Fruit fly (Drosophila melanogaster) whole organism, embryonic: ENCODE measurements around the gene zld.
A peak's percentile ranks its signal among the peaks of the same experiment; 100 is the strongest.

Source experiments
- Abd-B ChIP-seq: fragments of 200-800 bp; sonication (Bioruptor generic); optimal IDR thresholded peaks from 2 replicates; lab custom pipeline; 2018; ENCODE audit warnings: missing biosample characterization, mild to moderate bottlenecking, missing genetic modification characterization, moderate library complexity
- Antp ChIP-seq: fragments of 200-800 bp; sonication (Bioruptor generic); optimal IDR thresholded peaks from 3 replicates; lab custom pipeline; 2016; ENCODE audit warnings: missing biosample characterization, missing genetic modification characterization
- CG12299 ChIP-seq: fragments of 200-800 bp; sonication (Bioruptor generic); optimal IDR thresholded peaks from 2 replicates; lab custom pipeline; 2018; ENCODE audit warnings: missing biosample characterization, mild to moderate bottlenecking, missing genetic modification characterization
- CG13287 ChIP-seq: fragments of 200-800 bp; sonication (Bioruptor generic); IDR thresholded peaks from 2 replicates; pipeline ENCODE4 v1.3.6; 2022; ENCODE audit warnings: missing biosample characterization, missing genetic modification characterization; ENCODE audit not compliant: partially characterized antibody
- CG14014 ChIP-seq: fragments of 200-800 bp; sonication (Bioruptor generic); IDR thresholded peaks from 2 replicates; pipeline ENCODE4 v1.3.6; 2022; ENCODE audit warnings: missing biosample characterization, missing genetic modification characterization
- CG14860 ChIP-seq: fragments of 200-800 bp; sonication (Bioruptor generic); IDR thresholded peaks from 3 replicates; pipeline ENCODE4 v1.3.6; 2022; ENCODE audit warnings: missing biosample characterization, missing genetic modification characterization; ENCODE audit not compliant: partially characterized antibody
- CG17186 ChIP-seq: fragments of 200-800 bp; sonication (Bioruptor generic); optimal IDR thresholded peaks from 3 replicates; lab custom pipeline; 2017; ENCODE audit warnings: missing biosample characterization, missing genetic modification reagents, missing genetic modification characterization
- CG17385 ChIP-seq: fragments of 200-800 bp; sonication (Bioruptor generic); optimal IDR thresholded peaks from 3 replicates; lab custom pipeline; 2018; ENCODE audit warnings: missing biosample characterization, mild to moderate bottlenecking, missing genetic modification characterization
- CG18619 ChIP-seq: fragments of 200-800 bp; sonication (Bioruptor generic); optimal IDR thresholded peaks from 3 replicates; lab custom pipeline; 2017; ENCODE audit warnings: missing biosample characterization, mild to moderate bottlenecking, missing genetic modification characterization
- CG34224 ChIP-seq: fragments of 200-800 bp; sonication (Bioruptor generic); IDR thresholded peaks from 3 replicates; pipeline ENCODE4 v1.3.6; 2022; ENCODE audit warnings: missing biosample characterization, missing genetic modification characterization; ENCODE audit not compliant: partially characterized antibody
- CG3838 ChIP-seq: fragments of 200-800 bp; sonication (Bioruptor generic); optimal IDR thresholded peaks from 3 replicates; lab custom pipeline; 2016; ENCODE audit warnings: missing biosample characterization, missing genetic modification characterization
- CG3995 ChIP-seq: fragments of 200-800 bp; sonication (Bioruptor generic); optimal IDR thresholded peaks from 3 replicates; lab custom pipeline; 2016; ENCODE audit warnings: missing biosample characterization, missing genetic modification characterization
- CG6272 ChIP-seq: fragments of 200-800 bp; sonication (Bioruptor generic); IDR thresholded peaks from 2 replicates; pipeline ENCODE4 v1.3.6; 2022; ENCODE audit warnings: missing biosample characterization, missing genetic modification characterization
- CG6654 ChIP-seq: fragments of 200-800 bp; sonication (Bioruptor generic); optimal IDR thresholded peaks from 2 replicates; lab custom pipeline; 2017; ENCODE audit warnings: missing biosample characterization, mild to moderate bottlenecking, missing genetic modification characterization
- CG8290 ChIP-seq, 3 experiments: fragments of 200-800 bp; sonication (Bioruptor generic); optimal IDR thresholded peaks; 2 replicates each; lab custom pipeline; 2016 to 2019; ENCODE audit warnings: missing biosample characterization in 3 of 3, missing genetic modification characterization in 3 of 3, mild to moderate bottlenecking in 2 of 3, moderate library complexity in 1 of 3
- CG8359 ChIP-seq: fragments of 200-800 bp; sonication (Bioruptor generic); optimal IDR thresholded peaks from 2 replicates; lab custom pipeline; 2017; ENCODE audit warnings: missing biosample characterization, mild to moderate bottlenecking, missing genetic modification characterization, borderline replicate concordance
- CG8924 ChIP-seq: fragments of 200-800 bp; optimal IDR thresholded peaks from 3 replicates; lab custom pipeline; 2019; ENCODE audit warnings: missing biosample characterization, mild to moderate bottlenecking, missing genetic modification characterization, moderate library complexity
- Dll ChIP-seq: fragments of 200-800 bp; sonication (Bioruptor generic); IDR thresholded peaks from 4 replicates; pipeline ENCODE4 v1.3.6; 2022; ENCODE audit warnings: missing biosample characterization, missing genetic modification characterization; ENCODE audit not compliant: partially characterized antibody
- Fer1 ChIP-seq: fragments of 200-800 bp; sonication (Bioruptor generic); optimal IDR thresholded peaks from 2 replicates; lab custom pipeline; 2017; ENCODE audit warnings: missing biosample characterization, mild to moderate bottlenecking, missing genetic modification characterization
- HHEX ChIP-seq: fragments of 200-800 bp; sonication (Bioruptor generic); optimal IDR thresholded peaks from 3 replicates; lab custom pipeline; 2017; ENCODE audit warnings: missing biosample characterization, mild to moderate bottlenecking, missing genetic modification characterization, missing genetic modification reagents
- HLH4C ChIP-seq: fragments of 200-800 bp; sonication (Bioruptor generic); IDR thresholded peaks from 3 replicates; pipeline ENCODE4 v1.3.6; 2022; ENCODE audit warnings: missing biosample characterization, missing genetic modification characterization; ENCODE audit not compliant: partially characterized antibody
- HmgZ ChIP-seq: fragments of 200-800 bp; sonication (Bioruptor generic); optimal IDR thresholded peaks from 2 replicates; lab custom pipeline; 2018; ENCODE audit warnings: missing biosample characterization, mild to moderate bottlenecking, missing genetic modification characterization
- Hmr ChIP-seq: fragments of 200-800 bp; sonication (Bioruptor generic); optimal IDR thresholded peaks from 3 replicates; lab custom pipeline; 2017; ENCODE audit warnings: mild to moderate bottlenecking, missing biosample characterization, missing genetic modification reagents, missing genetic modification characterization
- Lhr ChIP-seq: fragments of 200-800 bp; sonication (Bioruptor generic); optimal IDR thresholded peaks from 3 replicates; lab custom pipeline; 2017; ENCODE audit warnings: mild to moderate bottlenecking, missing biosample characterization, missing genetic modification reagents, missing genetic modification characterization
- MESR4 ChIP-seq: fragments of 200-800 bp; sonication (Bioruptor generic); optimal IDR thresholded peaks from 2 replicates; lab custom pipeline; 2018; ENCODE audit warnings: missing biosample characterization, mild to moderate bottlenecking, missing genetic modification characterization, moderate library complexity
- Nf-YB ChIP-seq: fragments of 200-800 bp; sonication (Bioruptor generic); optimal IDR thresholded peaks from 3 replicates; lab custom pipeline; 2019; ENCODE audit warnings: missing biosample characterization, mild to moderate bottlenecking, missing genetic modification characterization, moderate library complexity
- Nf-YC ChIP-seq: fragments of 200-800 bp; optimal IDR thresholded peaks from 3 replicates; lab custom pipeline; 2019; ENCODE audit warnings: missing biosample characterization, mild to moderate bottlenecking, missing genetic modification characterization, moderate library complexity
- NfI ChIP-seq: fragments of 200-800 bp; sonication (Bioruptor generic); optimal IDR thresholded peaks from 3 replicates; lab custom pipeline; 2018; ENCODE audit warnings: missing biosample characterization, mild to moderate bottlenecking, missing genetic modification characterization, moderate library complexity
- Spps ChIP-seq: fragments of 200-800 bp; sonication (Bioruptor generic); optimal IDR thresholded peaks from 2 replicates; lab custom pipeline; 2018; ENCODE audit warnings: missing biosample characterization, mild to moderate bottlenecking, missing genetic modification characterization
- Sry-δ ChIP-seq: fragments of 200-800 bp; sonication (Bioruptor generic); optimal IDR thresholded peaks from 2 replicates; lab custom pipeline; 2016; ENCODE audit warnings: missing biosample characterization, missing genetic modification characterization
- abd-A ChIP-seq: fragments of 200-800 bp; sonication (Bioruptor generic); optimal IDR thresholded peaks from 3 replicates; lab custom pipeline; 2019; ENCODE audit warnings: missing biosample characterization, mild to moderate bottlenecking, missing genetic modification characterization, moderate library complexity
- cato ChIP-seq: fragments of 200-800 bp; sonication (Bioruptor generic); optimal IDR thresholded peaks from 2 replicates; lab custom pipeline; 2016; ENCODE audit warnings: missing biosample characterization, missing genetic modification characterization, borderline replicate concordance
- dati ChIP-seq: fragments of 200-800 bp; sonication (Bioruptor generic); IDR thresholded peaks from 2 replicates; pipeline ENCODE4 v1.3.6; 2022; ENCODE audit warnings: missing biosample characterization, missing genetic modification characterization
- dm ChIP-seq: fragments of 200-800 bp; sonication (Bioruptor generic); optimal IDR thresholded peaks from 3 replicates; lab custom pipeline; 2016; ENCODE audit warnings: missing biosample characterization, missing genetic modification characterization
- ems ChIP-seq: fragments of 200-800 bp; sonication (Bioruptor generic); optimal IDR thresholded peaks from 3 replicates; lab custom pipeline; 2016; ENCODE audit warnings: missing biosample characterization, missing genetic modification characterization
- fru ChIP-seq: fragments of >200 bp; optimal IDR thresholded peaks from 2 replicates; lab custom pipeline; 2017
- hb ChIP-seq: fragments of 200-800 bp; sonication (Bioruptor generic); IDR thresholded peaks from 3 replicates; pipeline ENCODE4 v1.3.6; 2022; ENCODE audit warnings: missing biosample characterization, missing genetic modification characterization; ENCODE audit not compliant: partially characterized antibody
- hbn ChIP-seq: fragments of 200-800 bp; sonication (Bioruptor generic); IDR thresholded peaks from 2 replicates; pipeline ENCODE4 v1.3.6; 2022; ENCODE audit warnings: missing biosample characterization, missing genetic modification characterization; ENCODE audit not compliant: partially characterized antibody
- hkb ChIP-seq, 2 experiments: fragments of 200-800 bp in 1 of 2; fragments of >200 bp in 1 of 2; sonication (Bioruptor generic) in 1 of 2; IDR thresholded peaks in 1 of 2; optimal IDR thresholded peaks in 1 of 2; 2 replicates each; pipeline versions ENCODE4 v1.3.6 to Lab custom; 2017 to 2022; ENCODE audit warnings: missing biosample characterization in 1 of 2, missing genetic modification characterization in 1 of 2
- insv ChIP-seq, 2 experiments: fragments of 200-800 bp; sonication (Bioruptor generic); optimal IDR thresholded peaks; 3 replicates each; lab custom pipeline; 2016 to 2018; ENCODE audit warnings: missing biosample characterization in 2 of 2, missing genetic modification characterization in 2 of 2
- jumu ChIP-seq: fragments of 200-800 bp; sonication (Bioruptor generic); optimal IDR thresholded peaks from 3 replicates; lab custom pipeline; 2016; ENCODE audit warnings: missing biosample characterization, missing genetic modification characterization
- knrl ChIP-seq: fragments of 200-800 bp; sonication (Bioruptor generic); IDR thresholded peaks from 3 replicates; pipeline ENCODE4 v1.3.6; 2022; ENCODE audit warnings: missing biosample characterization, missing genetic modification characterization; ENCODE audit not compliant: partially characterized antibody
- mirr ChIP-seq: fragments of 200-800 bp; sonication (Bioruptor generic); optimal IDR thresholded peaks from 3 replicates; lab custom pipeline; 2018; ENCODE audit warnings: missing biosample characterization, mild to moderate bottlenecking, missing genetic modification characterization
- p53 ChIP-seq: fragments of 200-800 bp; sonication (Bioruptor generic); optimal IDR thresholded peaks from 2 replicates; lab custom pipeline; 2016; ENCODE audit warnings: missing biosample characterization, missing genetic modification characterization
- row ChIP-seq: fragments of 200-800 bp; sonication (Bioruptor generic); IDR thresholded peaks from 3 replicates; pipeline ENCODE4 v1.3.6; 2022; ENCODE audit warnings: missing biosample characterization, missing genetic modification characterization
- seq ChIP-seq: fragments of 200-800 bp; sonication (Bioruptor generic); IDR thresholded peaks from 2 replicates; pipeline ENCODE4 v1.3.6; 2022; ENCODE audit warnings: missing biosample characterization, missing genetic modification characterization
- slbo ChIP-seq: fragments of 200-800 bp; sonication (Bioruptor generic); IDR thresholded peaks from 2 replicates; pipeline ENCODE4 v1.3.6; 2022; ENCODE audit warnings: missing biosample characterization, missing genetic modification characterization
- trh ChIP-seq: fragments of 200-800 bp; sonication (Bioruptor generic); optimal IDR thresholded peaks from 2 replicates; lab custom pipeline; 2016; ENCODE audit warnings: missing biosample characterization, missing genetic modification characterization

The zld gene

DNA sequence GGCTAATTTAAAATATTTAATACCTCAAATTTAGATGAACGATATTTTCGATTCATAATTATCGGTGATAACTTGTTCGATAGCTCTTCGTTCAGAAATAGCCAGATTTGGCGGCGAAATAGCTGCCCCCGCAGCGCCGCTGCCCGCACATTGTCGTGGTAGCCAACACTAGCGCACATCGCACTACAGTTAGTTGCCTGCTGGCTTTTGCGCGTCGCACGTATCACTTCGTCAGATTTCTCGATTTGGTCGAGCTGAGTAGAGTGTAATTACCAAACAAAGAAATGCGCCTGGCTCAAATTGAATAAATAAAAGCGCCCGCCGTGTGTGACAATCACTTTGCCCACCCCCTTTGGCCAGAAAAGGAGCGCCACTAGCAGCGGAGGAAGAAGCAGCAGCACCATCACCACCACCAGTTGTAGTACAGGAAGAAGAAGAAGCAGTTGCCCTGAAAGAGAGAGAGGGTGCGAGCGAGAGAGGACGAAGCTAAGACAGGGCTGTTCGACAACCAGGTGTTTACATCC is 32.7 kb downstream of the zld start, which contains the start of gene Abcd3 (continued):
- TF ChIP-seq Antp (GFP tag; lab: Kevin White, UChicago) = peak; percentile 27
- peak; percentile 28 for TF ChIP-seq HHEX (GFP tag; lab: Kevin White, UChicago)
- TF ChIP-seq HmgZ (tag; lab: Kevin White, UChicago) = peak; percentile 64
- TF ChIP-seq Abd-B (GFP tag; lab: Kevin White, UChicago) = no peak
- peak; percentile 100 for TF ChIP-seq CG17385 (GFP tag; lab: Kevin White, UChicago)
- peak; percentile 30 for TF ChIP-seq jumu
- peak; percentile 70 for TF ChIP-seq Sry-δ (GFP tag; lab: Kevin White, UChicago)
- no peak for TF ChIP-seq fru (lab: Kevin White, UChicago)
- peak; percentile 19 for TF ChIP-seq NfI (GFP tag; lab: Kevin White, UChicago)
- peak; percentile 60 for TF ChIP-seq mirr
- peak in 1 of 2 experiments; percentile 52 for TF ChIP-seq insv (GFP tag; optimal IDR thresholded peaks at IDR 0.05; lab: Kevin White, UChicago)
- no peak for TF ChIP-seq hkb (optimal IDR thresholded peaks at IDR 0.05; lab: Kevin White, UChicago)
- TF ChIP-seq hkb (GFP tag; IDR thresholded peaks at IDR 0.05; lab: Robert Waterston, UW) = peak; percentile 48
- peak; percentile 65 for TF ChIP-seq Nf-YC
- TF ChIP-seq Dll (GFP tag; lab: Robert Waterston, UW) = peak; percentile 76
- no peak for TF ChIP-seq CG6654 (GFP tag; lab: Kevin White, UChicago)
- peak; percentile 67; the same call in 2 of the 3 replicates for TF ChIP-seq hb (GFP tag; lab: Robert Waterston, UW)
- TF ChIP-seq cato (GFP tag; lab: Kevin White, UChicago) = no peak
- TF ChIP-seq seq = peak; percentile 68; the same call in 1 of the 2 replicates
- TF ChIP-seq MESR4 (GFP tag; lab: Kevin White, UChicago) = peak; percentile 94
- TF ChIP-seq dm (GFP tag; lab: Kevin White, UChicago) = peak; percentile 76
- TF ChIP-seq abd-A (tag; lab: Kevin White, UChicago) = no peak
- peak; percentile 73 for TF ChIP-seq Hmr
- TF ChIP-seq dati (GFP tag; lab: Robert Waterston, UW) = no peak
- peak; percentile 31 for TF ChIP-seq ems (GFP tag; lab: Kevin White, UChicago)
- TF ChIP-seq CG8359 (GFP tag; lab: Kevin White, UChicago) = peak; percentile 18
- peak; percentile 23 for TF ChIP-seq CG18619 (GFP tag; lab: Kevin White, UChicago)
- peak; percentile 73; the same call in 2 of the 3 replicates for TF ChIP-seq row (GFP tag; lab: Robert Waterston, UW)
- TF ChIP-seq CG8924 (tag; lab: Kevin White, UChicago) = peak; percentile 69
- TF ChIP-seq hbn (GFP tag; lab: Robert Waterston, UW) = peak; percentile 51
- TF ChIP-seq p53 (GFP tag; lab: Kevin White, UChicago) = peak; percentile 50
- TF ChIP-seq Spps (tag; lab: Kevin White, UChicago) = no peak
- peak; percentile 67 for TF ChIP-seq CG14860 (GFP tag; lab: Robert Waterston, UW)
- TF ChIP-seq CG3838 = no peak
- TF ChIP-seq Lhr = peak; percentile 2
- peak; percentile 73 for TF ChIP-seq CG34224 (GFP tag; lab: Robert Waterston, UW)
- peak; percentile 54 for TF ChIP-seq CG8290 (GFP tag; optimal IDR thresholded peaks at IDR 0.05; lab: Kevin White, UChicago)
- peak; percentile 86 to 93 for TF ChIP-seq CG8290 (tag; optimal IDR thresholded peaks at IDR 0.05; lab: Kevin White, UChicago)
- TF ChIP-seq HLH4C (GFP tag; lab: Robert Waterston, UW) = peak; percentile 75
- TF ChIP-seq CG12299 (tag; lab: Kevin White, UChicago) = peak; percentile 42
- TF ChIP-seq trh (GFP tag; lab: Kevin White, UChicago) = no peak
- TF ChIP-seq Nf-YB (GFP tag; lab: Kevin White, UChicago) = peak; percentile 13
- TF ChIP-seq CG6272 = no peak
- no peak for TF ChIP-seq CG3995 (GFP tag; lab: Kevin White, UChicago)
- peak; percentile 40 for TF ChIP-seq CG17186
- peak; percentile 78 for TF ChIP-seq CG13287 (GFP tag; lab: Robert Waterston, UW)
- peak; percentile 34; the same call in 1 of the 2 replicates for TF ChIP-seq CG14014 (GFP tag; lab: Robert Waterston, UW)
- TF ChIP-seq slbo (GFP tag; lab: Robert Waterston, UW) = peak; percentile 27; the same call in 1 of the 2 replicates
- TF ChIP-seq knrl (GFP tag; lab: Robert Waterston, UW) = peak; percentile 58
- peak; percentile 71 for TF ChIP-seq Fer1 (GFP tag; lab: Kevin White, UChicago)
